Fruit fly (Drosophila melanogaster): ENCODE results near the gene Sec16.
A peak's percentile ranks its signal among the peaks of the same experiment; 100 is the strongest.

The Sec16 gene

DNA sequence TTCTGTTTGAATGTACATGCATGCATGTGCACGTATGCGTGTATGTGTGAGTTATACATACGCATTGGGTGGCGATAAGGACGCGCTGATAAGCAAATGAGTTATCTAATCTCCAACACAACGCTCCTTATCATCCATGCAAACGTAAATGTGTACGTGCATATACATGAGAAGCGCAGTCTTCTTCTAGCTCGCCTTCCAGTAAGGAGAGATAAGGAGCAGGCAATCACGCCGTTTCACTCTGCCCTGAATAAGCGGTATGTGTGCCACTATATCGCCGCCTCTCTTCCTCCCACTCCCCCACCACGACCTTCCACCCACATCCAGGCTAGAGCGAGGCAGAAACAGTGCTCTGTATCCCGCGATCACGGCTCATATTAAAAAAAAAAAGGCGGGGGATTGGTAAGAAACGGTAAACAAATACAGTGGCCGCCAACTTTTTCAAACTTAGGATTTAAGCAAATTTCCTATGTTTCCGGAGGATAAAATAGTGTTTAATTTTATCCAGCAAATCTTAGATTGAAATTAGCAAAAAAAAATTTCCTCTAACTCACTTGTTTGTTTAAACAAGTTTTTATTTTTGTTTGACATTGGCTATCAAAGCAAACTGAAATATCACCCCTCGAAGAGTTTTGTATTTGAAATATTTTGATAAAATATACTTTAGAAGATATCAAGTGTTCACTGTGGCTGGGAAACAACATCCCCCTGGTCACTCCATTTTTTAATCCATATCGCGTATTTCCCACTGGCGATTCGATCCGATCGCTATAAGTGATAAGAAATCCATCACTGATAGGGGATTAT, 15.1 kb upstream of the Sec16 start (continued):
- peak; percentile 4 for TF ChIP-seq Sox102F (GFP tag; optimal IDR thresholded peaks at IDR 0.05)
- peak; percentile 73 for TF ChIP-seq crol (GFP tag; IDR thresholded peaks at IDR 0.05)

DNA sequence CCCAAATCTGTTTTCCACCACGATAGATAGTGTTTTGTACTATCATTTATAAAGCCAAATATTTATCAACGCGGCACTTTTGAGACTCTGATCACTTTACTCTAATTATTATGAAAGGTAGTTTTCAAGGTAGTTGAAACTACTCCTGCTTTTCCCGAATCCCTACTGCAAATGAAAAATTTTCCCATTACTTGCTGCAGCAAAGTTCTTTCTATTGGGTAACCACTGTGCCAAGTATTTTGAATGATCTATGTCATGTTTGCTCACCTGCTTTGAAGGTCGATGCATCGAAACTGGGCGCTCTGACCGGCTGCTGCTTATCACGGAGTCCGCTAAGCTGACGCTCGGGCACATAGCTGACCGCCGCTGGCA, 14.6 kb upstream of the Sec16 start:
- no peak for TF ChIP-seq bab2 (GFP tag; optimal IDR thresholded peaks at IDR 0.05)
- TF ChIP-seq CG5180 (GFP tag; optimal IDR thresholded peaks at IDR 0.05) = no peak
- no peak for TF ChIP-seq gem (tag; optimal IDR thresholded peaks at IDR 0.05)
- peak; percentile 85 for TF ChIP-seq Ets65A (GFP tag)
- TF ChIP-seq cg (GFP tag; optimal IDR thresholded peaks at IDR 0.05) = no peak
- no peak for TF ChIP-seq vnd (GFP tag; IDR thresholded peaks at IDR 0.05; ENCODE audit: partially characterized antibody)
- TF ChIP-seq CG15696 (tag; optimal IDR thresholded peaks at IDR 0.05) = no peak
- TF ChIP-seq Oaz (GFP tag; IDR thresholded peaks at IDR 0.05) = no peak
- TF ChIP-seq CG18476 (GFP tag; optimal IDR thresholded peaks at IDR 0.05) = no peak
- no peak for TF ChIP-seq BEAF-32 (GFP tag; optimal IDR thresholded peaks at IDR 0.05)
- no peak for TF ChIP-seq CG10267 (tag; optimal IDR thresholded peaks at IDR 0.05)
- no peak for TF ChIP-seq CG31388 (GFP tag; optimal IDR thresholded peaks at IDR 0.05)
- no peak for TF ChIP-seq CG1647 (GFP tag; optimal IDR thresholded peaks at IDR 0.05)
- TF ChIP-seq sens (GFP tag) = peak; percentile 53

DNA sequence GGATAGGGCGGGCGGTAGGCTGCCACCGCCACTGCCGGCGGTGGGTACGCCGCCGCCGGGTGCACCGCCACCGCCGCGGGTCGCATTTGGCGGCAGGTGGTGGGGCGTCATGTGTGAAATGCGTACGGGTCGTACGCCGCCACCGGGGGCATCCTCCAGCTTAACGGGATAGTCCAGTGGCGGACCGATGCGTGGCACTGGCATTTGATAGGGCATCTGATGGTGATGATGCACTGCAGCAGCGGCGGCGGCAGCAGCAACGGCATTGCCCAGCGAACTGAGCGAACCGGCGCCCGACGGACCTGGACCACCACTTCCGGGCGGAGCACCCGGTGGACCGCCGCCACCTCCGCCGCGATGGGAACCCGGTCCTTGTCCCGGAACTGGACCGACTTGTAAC, 14.0 kb upstream of the Sec16 start:
- no peak for TF ChIP-seq Sin3A (optimal IDR thresholded peaks at IDR 0.05)
- TF ChIP-seq Mad (GFP tag; optimal IDR thresholded peaks at IDR 0.05) = no peak
- TF ChIP-seq so (GFP tag; IDR thresholded peaks at IDR 0.05) = 0 out of 3 replicates have a peak, but pooled peaks have one; percentile 16
- no peak for TF ChIP-seq CG4424 (GFP tag; optimal IDR thresholded peaks at IDR 0.05)
- no peak for TF ChIP-seq tx (GFP tag; optimal IDR thresholded peaks at IDR 0.05)

DNA sequence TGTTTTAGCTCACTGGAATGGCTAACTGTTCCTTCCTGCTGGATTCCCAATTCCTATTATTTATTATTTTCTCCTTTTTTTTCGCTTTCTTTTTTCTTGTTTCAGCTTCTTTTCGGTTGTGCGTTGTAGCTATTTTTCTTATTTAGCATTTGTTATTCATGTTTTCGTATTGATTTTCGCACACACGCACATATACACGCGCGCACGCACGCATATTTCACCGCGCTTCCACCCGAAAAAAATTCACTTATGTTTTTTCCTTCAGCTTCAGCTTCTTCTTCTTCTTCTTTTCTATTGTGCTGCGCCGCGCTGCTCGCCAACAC, 13.2 kb upstream of the Sec16 start:
- TF ChIP-seq CG13123 (GFP tag; optimal IDR thresholded peaks at IDR 0.05) = no peak
- TF ChIP-seq btn (GFP tag; optimal IDR thresholded peaks at IDR 0.05) = no peak
- no peak for TF ChIP-seq CG9215 (GFP tag; IDR thresholded peaks at IDR 0.05)
- no peak for TF ChIP-seq pho (GFP tag; optimal IDR thresholded peaks at IDR 0.05)
- peak; percentile 89 for TF ChIP-seq Hr39 (optimal IDR thresholded peaks at IDR 0.05)
- no peak for TF ChIP-seq CG32772 (GFP tag; IDR thresholded peaks at IDR 0.05)
- TF ChIP-seq dan (GFP tag; IDR thresholded peaks at IDR 0.05) = no peak
- TF ChIP-seq GATAe (GFP tag; conservative IDR thresholded peaks at IDR 0.05) = no peak
- TF ChIP-seq CG6854 (GFP tag; optimal IDR thresholded peaks at IDR 0.05) = no peak
- no peak for TF ChIP-seq chm (GFP tag; IDR thresholded peaks at IDR 0.05)
- peak; percentile 78 for TF ChIP-seq kni (GFP tag; optimal IDR thresholded peaks at IDR 0.05)
- TF ChIP-seq gce (GFP tag; IDR thresholded peaks at IDR 0.05) = no peak
- TF ChIP-seq nerfin-2 (GFP tag; IDR thresholded peaks at IDR 0.05; ENCODE audit: partially characterized antibody) = no peak
- TF ChIP-seq Oaz (GFP tag; IDR thresholded peaks at IDR 0.05) = no peak
- no peak for TF ChIP-seq CG2116 (GFP tag; optimal IDR thresholded peaks at IDR 0.05)
- no peak for TF ChIP-seq ems (GFP tag; optimal IDR thresholded peaks at IDR 0.05)
- peak; percentile 96 for TF ChIP-seq sqz (GFP tag; optimal IDR thresholded peaks at IDR 0.05)
- no peak for TF ChIP-seq CG2120 (GFP tag; optimal IDR thresholded peaks at IDR 0.05)
- TF ChIP-seq onecut (GFP tag; IDR thresholded peaks at IDR 0.05) = peak; percentile 90
- TF ChIP-seq CG17385 (GFP tag; optimal IDR thresholded peaks at IDR 0.05) = peak; percentile 98
